Worm (Caenorhabditis elegans) whole organism, young adult: ENCODE data around the gene F32D8.5.

Experiments
- B0336.3 ChIP-seq: fragments of 200-800 bp; sonication (Bioruptor generic); IDR thresholded peaks from 2 replicates; pipeline ENCODE4 v1.3.6; 2022; ENCODE audit warnings: missing genetic modification characterization, missing compliant biosample characterization
- C06A6.2 ChIP-seq: fragments of 200-800 bp; sonication (Bioruptor generic); conservative IDR thresholded peaks from 2 replicates; pipeline ENCODE4 v1.3.6; 2022; ENCODE audit warnings: missing genetic modification characterization, missing compliant biosample characterization
- D2030.7 ChIP-seq: fragments of 200-800 bp; sonication (Bioruptor generic); IDR thresholded peaks from 2 replicates; pipeline ENCODE4 v1.3.6; 2022; ENCODE audit warnings: missing genetic modification reagents, missing genetic modification characterization, missing compliant biosample characterization
- F57C9.4 ChIP-seq: sonication (generic microtip); optimal IDR thresholded peaks from 2 replicates; lab custom pipeline; 2017; ENCODE audit warnings: mild to moderate bottlenecking, missing genetic modification characterization, missing compliant biosample characterization
- K11D2.4 ChIP-seq: fragments of 200-800 bp; sonication (Bioruptor generic); IDR thresholded peaks from 2 replicates; pipeline ENCODE4 v1.3.6; 2022; ENCODE audit warnings: missing genetic modification reagents, missing genetic modification characterization, missing compliant biosample characterization
- K12H6.12 ChIP-seq: fragments of 200-800 bp; sonication (Bioruptor generic); optimal IDR thresholded peaks from 2 replicates; lab custom pipeline; 2018; ENCODE audit warnings: mild to moderate bottlenecking, missing genetic modification characterization, missing compliant biosample characterization
- T07F8.4 ChIP-seq: sonication (generic microtip); optimal IDR thresholded peaks from 2 replicates; lab custom pipeline; 2016; ENCODE audit warnings: mild to moderate bottlenecking, missing genetic modification characterization, moderate library complexity, missing compliant biosample characterization
- attf-3 ChIP-seq: fragments of 200-800 bp; sonication (Bioruptor generic); conservative IDR thresholded peaks from 2 replicates; pipeline ENCODE4 v1.3.6; 2022; ENCODE audit warnings: missing genetic modification reagents, missing genetic modification characterization, missing compliant biosample characterization
- attf-5 ChIP-seq: fragments of 200-800 bp; sonication (Bioruptor generic); optimal IDR thresholded peaks from 2 replicates; lab custom pipeline; 2018; ENCODE audit warnings: mild to moderate bottlenecking, missing genetic modification characterization, missing compliant biosample characterization
- bed-1 ChIP-seq: fragments of 200-800 bp; sonication (Bioruptor generic); IDR thresholded peaks from 2 replicates; pipeline ENCODE4 v1.3.6; 2022; ENCODE audit warnings: missing genetic modification reagents, missing genetic modification characterization, missing compliant biosample characterization
- cebp-1 ChIP-seq, 2 experiments: fragments of 200-800 bp in 1 of 2; sonication (Bioruptor generic) in 1 of 2; sonication (generic microtip) in 1 of 2; IDR thresholded peaks in 1 of 2; optimal IDR thresholded peaks in 1 of 2; 2 replicates each; pipeline versions ENCODE4 v1.3.6 to Lab custom; 2017 to 2022; ENCODE audit warnings: missing compliant biosample characterization in 2 of 2, missing genetic modification characterization in 2 of 2, mild to moderate bottlenecking in 1 of 2, missing genetic modification reagents in 1 of 2, moderate library complexity in 1 of 2
- ceh-27 ChIP-seq: fragments of 200-800 bp; sonication (Bioruptor generic); optimal IDR thresholded peaks from 2 replicates; lab custom pipeline; 2018; ENCODE audit warnings: mild to moderate bottlenecking, missing genetic modification characterization, moderate library complexity, missing compliant biosample characterization
- ceh-58 ChIP-seq: fragments of 200-800 bp; sonication (Bioruptor generic); IDR thresholded peaks from 2 replicates; pipeline ENCODE4 v1.3.6; 2022; ENCODE audit warnings: missing genetic modification characterization, missing compliant biosample characterization
- ceh-79 ChIP-seq: sonication (generic microtip); optimal IDR thresholded peaks from 2 replicates; lab custom pipeline; 2017; ENCODE audit warnings: mild to moderate bottlenecking, missing genetic modification characterization, missing compliant biosample characterization
- chd-7 ChIP-seq: sonication (generic microtip); optimal IDR thresholded peaks from 2 replicates; lab custom pipeline; 2016; ENCODE audit warnings: mild to moderate bottlenecking, missing genetic modification characterization, moderate library complexity, missing compliant biosample characterization
- die-1 ChIP-seq: sonication (generic microtip); optimal IDR thresholded peaks from 2 replicates; lab custom pipeline; 2016; ENCODE audit warnings: missing genotype, mild to moderate bottlenecking, missing genetic modification characterization, missing compliant biosample characterization
- dox-1 ChIP-seq: fragments of 200-800 bp; sonication (Bioruptor generic); IDR thresholded peaks from 2 replicates; pipeline ENCODE4 v1.3.6; 2022; ENCODE audit warnings: missing genetic modification reagents, missing genetic modification characterization, missing compliant biosample characterization
- dpff-1 ChIP-seq: sonication (generic microtip); optimal IDR thresholded peaks from 2 replicates; lab custom pipeline; 2017; ENCODE audit warnings: mild to moderate bottlenecking, missing genetic modification characterization, missing compliant biosample characterization
- egrh-3 ChIP-seq: fragments of 200-800 bp; sonication (Bioruptor generic); IDR thresholded peaks from 2 replicates; pipeline ENCODE4 v1.3.6; 2022; ENCODE audit warnings: missing genetic modification reagents, missing genetic modification characterization, missing compliant biosample characterization
- hmg-1.2 ChIP-seq: fragments of 200-800 bp; sonication (Bioruptor generic); IDR thresholded peaks from 2 replicates; pipeline ENCODE4 v1.3.6; 2022; ENCODE audit warnings: missing genetic modification reagents, missing genetic modification characterization, missing compliant biosample characterization
- hsf-1 ChIP-seq: fragments of 200-800 bp; sonication (Bioruptor generic); IDR thresholded peaks from 2 replicates; pipeline ENCODE4 v1.3.6; 2022; ENCODE audit warnings: missing genetic modification reagents, missing genetic modification characterization, missing compliant biosample characterization
- let-526 ChIP-seq: fragments of 200-800 bp; sonication (Bioruptor generic); IDR thresholded peaks from 2 replicates; pipeline ENCODE4 v1.3.6; 2022; ENCODE audit warnings: missing genetic modification reagents, missing genetic modification characterization, missing compliant biosample characterization
- let-607 ChIP-seq, 2 experiments: fragments of 200-800 bp in 1 of 2; sonication (Bioruptor generic) in 1 of 2; sonication (generic microtip) in 1 of 2; optimal IDR thresholded peaks; 2 replicates each; lab custom pipeline; 2016 to 2018; ENCODE audit warnings: mild to moderate bottlenecking in 2 of 2, missing compliant biosample characterization in 2 of 2, missing genetic modification characterization in 2 of 2, moderate library complexity in 2 of 2, missing genotype in 1 of 2
- lin-26 ChIP-seq: fragments of 200-800 bp; sonication (Bioruptor generic); IDR thresholded peaks from 2 replicates; pipeline ENCODE4 v1.3.6; 2022; ENCODE audit warnings: missing genetic modification reagents, missing genetic modification characterization, missing compliant biosample characterization
- lin-35 ChIP-seq, 3 experiments: fragments of 150-350 bp in 2 of 3; sonication (generic microtip) in 1 of 3; optimal IDR thresholded peaks; 2 replicates each; lab custom pipeline; 2014 to 2018; ENCODE audit warnings: missing biosample characterization in 3 of 3, missing genetic modification characterization in 3 of 3, missing genetic modification reagents in 3 of 3
- lin-40 ChIP-seq: sonication (generic microtip); optimal IDR thresholded peaks from 2 replicates; lab custom pipeline; 2016; ENCODE audit warnings: missing genetic modification characterization, mild to moderate bottlenecking, missing compliant biosample characterization, missing genotype, missing genetic modification reagents
- madf-10 ChIP-seq: sonication (generic microtip); optimal IDR thresholded peaks from 2 replicates; lab custom pipeline; 2016; ENCODE audit warnings: mild to moderate bottlenecking, missing genetic modification characterization, missing compliant biosample characterization
- madf-6 ChIP-seq: fragments of 200-800 bp; sonication (Bioruptor generic); IDR thresholded peaks from 2 replicates; pipeline ENCODE4 v1.3.6; 2022; ENCODE audit warnings: missing genetic modification reagents, missing genetic modification characterization, missing compliant biosample characterization
- mcd-1 ChIP-seq: fragments of 200-800 bp; sonication (Bioruptor generic); IDR thresholded peaks from 2 replicates; pipeline ENCODE4 v1.3.6; 2022; ENCODE audit warnings: missing genetic modification reagents, missing genetic modification characterization, missing compliant biosample characterization
- mxl-1 ChIP-seq: sonication (generic microtip); optimal IDR thresholded peaks from 2 replicates; lab custom pipeline; 2016; ENCODE audit warnings: missing genetic modification characterization, missing compliant biosample characterization
- nfyb-1 ChIP-seq: fragments of 200-800 bp; sonication (Bioruptor generic); IDR thresholded peaks from 2 replicates; pipeline ENCODE4 v1.3.6; 2022; ENCODE audit warnings: missing genetic modification reagents, missing genetic modification characterization, missing compliant biosample characterization
- nhr-120 ChIP-seq: fragments of 200-800 bp; sonication (Bioruptor generic); IDR thresholded peaks from 2 replicates; pipeline ENCODE4 v1.3.6; 2022; ENCODE audit warnings: missing genetic modification characterization, missing compliant biosample characterization
- nhr-80 ChIP-seq: sonication (generic microtip); optimal IDR thresholded peaks from 2 replicates; lab custom pipeline; 2016; ENCODE audit warnings: missing genetic modification characterization, missing compliant biosample characterization
- nhr-90 ChIP-seq: sonication (generic microtip); optimal IDR thresholded peaks from 2 replicates; lab custom pipeline; 2016; ENCODE audit warnings: missing genotype, mild to moderate bottlenecking, missing genetic modification characterization, missing compliant biosample characterization
- rcor-1 ChIP-seq: fragments of 200-800 bp; sonication (Bioruptor generic); IDR thresholded peaks from 2 replicates; pipeline ENCODE4 v1.3.6; 2022; ENCODE audit warnings: missing genetic modification reagents, missing genetic modification characterization, missing compliant biosample characterization
- repo-1 ChIP-seq: sonication (generic microtip); optimal IDR thresholded peaks from 2 replicates; lab custom pipeline; 2017; ENCODE audit warnings: mild to moderate bottlenecking, missing genetic modification characterization, missing compliant biosample characterization
- snpc-1.3 ChIP-seq: sonication (generic microtip); optimal IDR thresholded peaks from 2 replicates; lab custom pipeline; 2017; ENCODE audit warnings: missing genetic modification characterization, mild to moderate bottlenecking, missing compliant biosample characterization, antibody characterized with exemption, moderate library complexity, missing genotype, missing genetic modification reagents; ENCODE audit not compliant: insufficient read depth
- snpc-4 ChIP-seq, 5 experiments: fragments of 150-350 bp in 1 of 5; sonication (generic microtip) in 4 of 5; optimal IDR thresholded peaks; 2 replicates each; lab custom pipeline; 2014 to 2018; ENCODE audit warnings: missing genetic modification characterization in 5 of 5, missing biosample characterization in 3 of 5, antibody characterized with exemption in 2 of 5, mild to moderate bottlenecking in 2 of 5, missing compliant biosample characterization in 2 of 5, missing genotype in 2 of 5, moderate library complexity in 2 of 5, missing genetic modification reagents in 1 of 5
- somi-1 ChIP-seq: fragments of 200-800 bp; sonication (Bioruptor generic); optimal IDR thresholded peaks from 2 replicates; lab custom pipeline; 2018; ENCODE audit warnings: mild to moderate bottlenecking, missing genetic modification characterization, missing compliant biosample characterization
- tbp1 ChIP-seq: fragments of 200-800 bp; sonication (Bioruptor generic); optimal IDR thresholded peaks from 2 replicates; lab custom pipeline; 2018; ENCODE audit warnings: mild to moderate bottlenecking, missing genetic modification characterization, missing compliant biosample characterization
- tlf-1 ChIP-seq: fragments of 200-800 bp; sonication (Bioruptor generic); optimal IDR thresholded peaks from 2 replicates; lab custom pipeline; 2018; ENCODE audit warnings: mild to moderate bottlenecking, missing genetic modification characterization, missing compliant biosample characterization
- ztf-26 ChIP-seq: sonication (generic microtip); optimal IDR thresholded peaks from 2 replicates; lab custom pipeline; 2017; ENCODE audit warnings: missing genetic modification characterization, missing compliant biosample characterization

The F32D8.5 gene

DNA sequence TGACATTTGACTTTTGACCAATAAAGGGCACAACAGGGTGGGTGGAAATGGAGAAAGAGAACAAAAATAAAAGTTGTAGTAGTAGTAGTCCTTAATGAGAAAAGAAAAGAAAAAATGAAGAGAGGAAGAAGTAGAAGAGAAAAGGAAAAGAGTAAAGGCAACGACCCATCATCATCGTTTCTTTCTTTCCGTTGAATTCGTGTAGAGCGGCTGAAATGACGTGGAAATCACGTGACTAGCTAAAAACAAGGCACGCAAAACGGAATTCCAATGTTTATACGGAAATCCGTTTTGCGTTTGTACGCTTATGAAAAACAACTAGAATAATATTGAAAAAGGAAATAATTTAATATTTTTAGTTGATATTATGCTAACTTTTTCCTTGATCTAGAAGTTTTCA lies 27.0 kb upstream of the F32D8.5 start:
- TF ChIP-seq D2030.7 (GFP tag; lab: Robert Waterston, UW) (no peak), somi-1 (GFP tag; lab: Kevin White, UChicago) (no peak), snpc-1.3 (tag; lab: Kevin White, UChicago) (no peak), lin-40 (tag; lab: Kevin White, UChicago) (peak; percentile 39), cebp-1 (GFP tag; IDR thresholded peaks at IDR 0.05; lab: Robert Waterston, UW) (no peak), cebp-1 (tag; optimal IDR thresholded peaks at IDR 0.05; lab: Kevin White, UChicago) (peak; percentile 5), hsf-1 (GFP tag; lab: Robert Waterston, UW) (no peak), chd-7 (peak; percentile 26)

DNA sequence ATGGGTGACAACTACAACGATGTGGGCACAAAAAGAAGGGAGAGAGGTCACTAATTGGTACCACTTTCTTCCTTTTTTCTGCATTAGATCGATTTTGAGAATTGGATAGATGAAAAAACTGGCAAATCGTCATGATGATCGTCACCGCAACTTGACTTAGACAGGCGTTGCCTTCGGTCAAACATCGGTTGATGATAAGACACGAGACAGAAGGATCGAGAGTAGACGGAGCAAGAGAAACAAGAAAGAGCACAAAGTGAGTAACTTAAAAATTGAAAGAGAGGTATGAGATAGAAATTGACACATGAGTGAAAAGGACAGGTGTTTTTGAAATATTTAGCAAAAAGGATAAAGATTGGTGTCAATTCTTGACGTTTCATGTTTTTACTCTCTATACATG lies 24.6 kb upstream of the F32D8.5 start:
- TF ChIP-seq dox-1 (GFP tag; lab: Robert Waterston, UW) (0 out of 2 replicates have a peak, but pooled peaks have one; percentile 7), mxl-1 (tag; lab: Kevin White, UChicago) (no peak), snpc-1.3 (tag; lab: Kevin White, UChicago) (no peak), nhr-80 (tag; lab: Kevin White, UChicago) (peak; percentile 54)

ce11 chrV:10871457-10871861 lies 23.1 kb upstream of the F32D8.5 start:
- TF ChIP-seq attf-3 (GFP tag; lab: Robert Waterston, UW) = no peak
- peak; percentile 51; the same call in 1 of the 2 replicates for TF ChIP-seq K11D2.4 (GFP tag; lab: Robert Waterston, UW)
- TF ChIP-seq C06A6.2 (GFP tag; lab: Robert Waterston, UW) = no peak; the same call in 1 of the 2 replicates
- peak; percentile 21 for TF ChIP-seq T07F8.4 (tag; lab: Kevin White, UChicago)
- TF ChIP-seq ceh-58 = no peak
- TF ChIP-seq K12H6.12 (tag; lab: Kevin White, UChicago) = peak; percentile 93
- TF ChIP-seq madf-6 (GFP tag; lab: Robert Waterston, UW) = no peak
- peak; percentile 76 for TF ChIP-seq attf-5 (GFP tag; lab: Kevin White, UChicago)
- no peak for TF ChIP-seq nfyb-1 (GFP tag; lab: Robert Waterston, UW)
- TF ChIP-seq bed-1 = no peak
- TF ChIP-seq madf-10 (tag; lab: Kevin White, UChicago) = no peak
- TF ChIP-seq nhr-120 (GFP tag; lab: Robert Waterston, UW) = no peak
- peak; percentile 92 for TF ChIP-seq somi-1 (GFP tag; lab: Kevin White, UChicago)
- peak; percentile 52; the same call in 1 of the 2 replicates for TF ChIP-seq rcor-1 (GFP tag; lab: Robert Waterston, UW)
- TF ChIP-seq repo-1 = peak; percentile 12
- peak in 1 of 3 experiments; percentile 52 for TF ChIP-seq lin-35 (GFP tag; optimal IDR thresholded peaks at IDR 0.05; lab: Kevin White, UChicago)
- no peak for TF ChIP-seq snpc-4 (GFP tag; optimal IDR thresholded peaks at IDR 0.05; lab: Kevin White, UChicago)
- peak in 3 of 4 experiments; percentile 17 to 51 (median 25) for TF ChIP-seq snpc-4 (tag; optimal IDR thresholded peaks at IDR 0.05; lab: Kevin White, UChicago)
- TF ChIP-seq cebp-1 (GFP tag; IDR thresholded peaks at IDR 0.05; lab: Robert Waterston, UW) = no peak
- peak; percentile 80 for TF ChIP-seq cebp-1 (tag; optimal IDR thresholded peaks at IDR 0.05; lab: Kevin White, UChicago)
- TF ChIP-seq tbp1 (GFP tag; lab: Kevin White, UChicago) = peak; percentile 3
- no peak for TF ChIP-seq egrh-3 (GFP tag; lab: Robert Waterston, UW)
- 0 out of 2 replicates have a peak, but pooled peaks have one; percentile 17 for TF ChIP-seq mcd-1
- TF ChIP-seq nhr-80 (tag; lab: Kevin White, UChicago) = peak; percentile 59
- TF ChIP-seq nhr-90 (tag; lab: Kevin White, UChicago) = no peak
- no peak for TF ChIP-seq tlf-1 (GFP tag; lab: Kevin White, UChicago)
- peak; percentile 70 for TF ChIP-seq ceh-27 (GFP tag; lab: Kevin White, UChicago)
- peak; percentile 46 for TF ChIP-seq die-1 (tag; lab: Kevin White, UChicago)
- TF ChIP-seq hmg-1.2 (GFP tag; lab: Robert Waterston, UW) = peak; percentile 69; the same call in 1 of the 2 replicates
- no peak for TF ChIP-seq lin-26
- no peak for TF ChIP-seq ceh-79
- peak; percentile 45 for TF ChIP-seq ztf-26
- no peak for TF ChIP-seq let-526 (GFP tag; lab: Robert Waterston, UW)
- peak in 1 of 2 experiments; percentile 15 for TF ChIP-seq let-607 (tag; optimal IDR thresholded peaks at IDR 0.05; lab: Kevin White, UChicago)
- no peak for TF ChIP-seq dpff-1 (tag; lab: Kevin White, UChicago)
- no peak for TF ChIP-seq F57C9.4 (tag; lab: Kevin White, UChicago)
- no peak for TF ChIP-seq mxl-1 (tag; lab: Kevin White, UChicago)
- TF ChIP-seq lin-40 (tag; lab: Kevin White, UChicago) = peak; percentile 74
- TF ChIP-seq B0336.3 (GFP tag; lab: Robert Waterston, UW) = peak; percentile 52; the same call in 1 of the 2 replicates
